Worm (Caenorhabditis elegans) whole organism, mixed stage, embryonic: Measurements from ENCODE around the gene F46H6.5.

Experiments
- M03D4.4 ChIP-seq: sonication (generic microtip); optimal IDR thresholded peaks from 2 replicates; lab custom pipeline; 2017; ENCODE audit warnings: mild to moderate bottlenecking, missing genetic modification characterization, missing compliant biosample characterization
- bed-3 ChIP-seq: fragments of 200-800 bp; sonication (Bioruptor generic); optimal IDR thresholded peaks from 3 replicates; lab custom pipeline; 2018; ENCODE audit warnings: mild to moderate bottlenecking, missing genetic modification characterization, moderate library complexity, missing compliant biosample characterization
- blmp-1 ChIP-seq: fragments of 150-350 bp; optimal IDR thresholded peaks from 2 replicates; lab custom pipeline; 2014; ENCODE audit warnings: missing biosample characterization, missing genetic modification characterization
- ceh-39 ChIP-seq: fragments of 150-350 bp; optimal IDR thresholded peaks from 2 replicates; lab custom pipeline; 2014; ENCODE audit warnings: missing biosample characterization, missing genetic modification characterization
- ceh-43 ChIP-seq: fragments of 200-800 bp; sonication (Bioruptor generic); optimal IDR thresholded peaks from 2 replicates; lab custom pipeline; 2018; ENCODE audit warnings: mild to moderate bottlenecking, missing genetic modification characterization, moderate library complexity, missing compliant biosample characterization
- ceh-83 ChIP-seq: fragments of 200-800 bp; sonication (Bioruptor generic); optimal IDR thresholded peaks from 2 replicates; lab custom pipeline; 2018; ENCODE audit warnings: mild to moderate bottlenecking, missing genetic modification characterization, missing compliant biosample characterization
- ces-1 ChIP-seq: fragments of 150-350 bp; optimal IDR thresholded peaks from 2 replicates; lab custom pipeline; 2014; ENCODE audit warnings: missing biosample characterization, missing genetic modification reagents, missing genetic modification characterization
- cnd-1 ChIP-seq: fragments of 200-800 bp; sonication (Bioruptor generic); optimal IDR thresholded peaks from 2 replicates; lab custom pipeline; 2018; ENCODE audit warnings: mild to moderate bottlenecking, missing genetic modification characterization, missing compliant biosample characterization
- drap-1 ChIP-seq: fragments of 200-800 bp; sonication (Bioruptor generic); optimal IDR thresholded peaks from 3 replicates; lab custom pipeline; 2018; ENCODE audit warnings: mild to moderate bottlenecking, missing genetic modification characterization, missing compliant biosample characterization
- elt-3 ChIP-seq: fragments of 150-350 bp; optimal IDR thresholded peaks from 2 replicates; lab custom pipeline; 2014; ENCODE audit warnings: missing biosample characterization, missing genetic modification characterization
- ham-2 ChIP-seq: fragments of 200-800 bp; sonication (Bioruptor generic); optimal IDR thresholded peaks from 2 replicates; lab custom pipeline; 2018; ENCODE audit warnings: mild to moderate bottlenecking, missing genetic modification characterization, missing compliant biosample characterization
- hlh-1 ChIP-seq: fragments of 150-350 bp; optimal IDR thresholded peaks from 2 replicates; lab custom pipeline; 2014; ENCODE audit warnings: missing biosample characterization, missing genetic modification reagents, missing genetic modification characterization
- lin-13 ChIP-seq: fragments of 150-350 bp; optimal IDR thresholded peaks from 2 replicates; lab custom pipeline; 2014; ENCODE audit warnings: missing biosample characterization, missing genetic modification characterization
- lin-32 ChIP-seq: fragments of 200-800 bp; sonication (Bioruptor generic); optimal IDR thresholded peaks from 2 replicates; lab custom pipeline; 2018; ENCODE audit warnings: mild to moderate bottlenecking, missing genetic modification characterization, missing compliant biosample characterization
- lsy-2 ChIP-seq: fragments of 150-350 bp; optimal IDR thresholded peaks from 2 replicates; lab custom pipeline; 2014; ENCODE audit warnings: missing biosample characterization, missing genetic modification characterization
- mab-5 ChIP-seq: fragments of 150-350 bp; optimal IDR thresholded peaks from 2 replicates; lab custom pipeline; 2014; ENCODE audit warnings: missing biosample characterization, missing genetic modification characterization
- mls-2 ChIP-seq: sonication (generic microtip); optimal IDR thresholded peaks from 2 replicates; lab custom pipeline; 2016; ENCODE audit warnings: mild to moderate bottlenecking, missing genetic modification characterization, moderate library complexity, missing compliant biosample characterization
- nhr-12 ChIP-seq: fragments of 150-350 bp; optimal IDR thresholded peaks from 2 replicates; lab custom pipeline; 2014; ENCODE audit warnings: missing biosample characterization, missing genetic modification characterization
- nhr-2 ChIP-seq: fragments of 150-350 bp; optimal IDR thresholded peaks from 2 replicates; lab custom pipeline; 2014; ENCODE audit warnings: missing biosample characterization, missing genetic modification characterization
- nhr-237 ChIP-seq: fragments of 150-350 bp; optimal IDR thresholded peaks from 2 replicates; lab custom pipeline; 2014; ENCODE audit warnings: missing biosample characterization, missing genetic modification characterization
- nhr-28 ChIP-seq: fragments of 150-350 bp; optimal IDR thresholded peaks from 2 replicates; lab custom pipeline; 2014; ENCODE audit warnings: missing biosample characterization, missing genetic modification characterization
- pha-4 ChIP-seq: fragments of 150-350 bp; optimal IDR thresholded peaks from 2 replicates; lab custom pipeline; 2018; ENCODE audit warnings: missing biosample characterization, missing genetic modification reagents, missing genetic modification characterization
- snpc-4 ChIP-seq: fragments of 150-350 bp; optimal IDR thresholded peaks from 2 replicates; lab custom pipeline; 2014; ENCODE audit warnings: missing biosample characterization, missing genetic modification characterization
- sptf-1 ChIP-seq: sonication (generic microtip); optimal IDR thresholded peaks from 2 replicates; lab custom pipeline; 2017; ENCODE audit warnings: mild to moderate bottlenecking, missing genetic modification characterization, moderate library complexity, missing compliant biosample characterization
- tbx-8 ChIP-seq: fragments of 200-800 bp; sonication (Bioruptor generic); optimal IDR thresholded peaks from 2 replicates; lab custom pipeline; 2018; ENCODE audit warnings: mild to moderate bottlenecking, missing genetic modification characterization, moderate library complexity, missing compliant biosample characterization
- unc-39 ChIP-seq: fragments of 150-350 bp; optimal IDR thresholded peaks from 2 replicates; lab custom pipeline; 2014; ENCODE audit warnings: missing biosample characterization, missing genetic modification characterization

F46H6.5 gene

DNA sequence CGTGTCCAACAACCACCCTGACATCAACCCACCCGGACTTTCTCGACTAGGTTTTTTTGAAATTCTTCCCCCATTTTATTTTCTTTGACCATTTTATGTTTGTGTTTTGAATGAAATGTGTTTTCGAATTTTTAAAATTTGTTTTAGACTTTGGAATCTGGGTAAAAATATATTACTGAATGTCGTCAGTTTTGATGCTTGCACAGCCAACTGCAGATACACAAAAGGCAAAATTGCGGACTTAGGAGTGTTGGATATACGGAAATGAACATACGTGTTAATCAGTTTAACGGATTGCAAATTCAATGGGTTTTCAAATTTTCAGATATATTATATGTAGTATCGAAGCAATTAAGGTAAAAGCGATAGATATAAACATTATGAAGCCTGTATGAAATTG lies 24.8 kb upstream of the F46H6.5 start:
- no peak for TF ChIP-seq mls-2 (tag; lab: Kevin White, UChicago)
- TF ChIP-seq ces-1 (GFP tag; lab: Kevin White, UChicago) = peak; percentile 53

DNA sequence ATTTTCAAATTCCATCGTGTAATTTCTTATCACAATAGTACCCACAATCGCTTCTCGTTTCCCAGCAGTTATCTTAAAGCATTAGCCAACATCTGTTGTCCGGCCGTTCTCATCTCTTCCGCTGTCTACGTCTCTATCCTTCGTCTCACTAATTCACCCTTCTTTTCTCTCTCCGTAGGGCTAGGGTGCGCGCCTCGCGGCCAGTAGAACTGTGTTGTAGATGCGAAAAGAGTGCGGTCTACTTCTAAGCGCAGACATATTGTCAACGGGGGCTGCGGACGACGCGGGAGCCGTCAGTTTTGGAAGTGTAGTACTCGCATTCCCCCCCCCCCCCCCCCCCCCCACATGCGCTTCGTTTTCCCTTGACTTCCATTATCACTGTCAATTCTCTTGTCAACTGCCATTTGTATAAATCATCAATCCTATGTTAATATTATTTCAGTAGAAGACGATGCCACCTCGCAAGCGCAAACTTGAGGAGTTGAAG lies 21.7 kb upstream of the F46H6.5 start, which contains the start of gene spr-3:
Gene spr-3, plus strand, starts transcription at position 437 of the 487 bp plus-strand sequence.
- peak; percentile 20 for TF ChIP-seq pha-4
- no peak for TF ChIP-seq nhr-28 (tag; lab: Kevin White, UChicago)
- peak; percentile 38 for TF ChIP-seq sptf-1 (tag; lab: Kevin White, UChicago)
- TF ChIP-seq snpc-4 (tag; lab: Kevin White, UChicago) = no peak
- peak; percentile 86 for TF ChIP-seq ham-2 (GFP tag; lab: Kevin White, UChicago)
- peak; percentile 18 for TF ChIP-seq ces-1 (GFP tag; lab: Kevin White, UChicago)
- TF ChIP-seq mls-2 (tag; lab: Kevin White, UChicago) = peak; percentile 3
- TF ChIP-seq cnd-1 (tag; lab: Kevin White, UChicago) = peak; percentile 30
- peak; percentile 85 for TF ChIP-seq lin-32 (GFP tag; lab: Kevin White, UChicago)
- no peak for TF ChIP-seq elt-3 (tag; lab: Kevin White, UChicago)
- TF ChIP-seq, all 35 proteins: peak for 7

DNA sequence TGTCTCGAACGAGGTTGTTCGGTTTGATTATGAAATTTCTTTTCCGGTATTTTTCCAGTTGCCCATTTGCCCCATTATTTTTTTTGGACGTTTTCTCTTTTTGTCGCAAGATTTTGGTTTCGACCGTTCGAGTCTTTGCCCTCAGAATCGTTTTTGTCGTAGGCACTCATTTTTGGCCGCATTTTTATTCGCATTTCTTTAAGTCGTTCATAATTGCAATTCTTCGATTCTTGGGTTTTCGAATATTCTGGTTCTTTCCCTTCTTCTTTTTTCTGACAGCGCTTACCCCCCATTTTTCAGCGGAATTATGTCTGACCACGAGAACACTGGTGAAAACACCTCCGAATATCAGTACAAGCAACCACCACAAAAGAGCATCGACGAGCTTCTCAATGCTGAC lies 16.2 kb upstream of the F46H6.5 start, which contains the start of gene rhi-1:
Gene rhi-1, plus strand, starts transcription at position 301 of the 400 bp plus-strand sequence.
- no peak for TF ChIP-seq pha-4
- no peak for TF ChIP-seq mab-5
- no peak for TF ChIP-seq tbx-8 (GFP tag; lab: Kevin White, UChicago)
- TF ChIP-seq, all 35 proteins: peak for 0

DNA sequence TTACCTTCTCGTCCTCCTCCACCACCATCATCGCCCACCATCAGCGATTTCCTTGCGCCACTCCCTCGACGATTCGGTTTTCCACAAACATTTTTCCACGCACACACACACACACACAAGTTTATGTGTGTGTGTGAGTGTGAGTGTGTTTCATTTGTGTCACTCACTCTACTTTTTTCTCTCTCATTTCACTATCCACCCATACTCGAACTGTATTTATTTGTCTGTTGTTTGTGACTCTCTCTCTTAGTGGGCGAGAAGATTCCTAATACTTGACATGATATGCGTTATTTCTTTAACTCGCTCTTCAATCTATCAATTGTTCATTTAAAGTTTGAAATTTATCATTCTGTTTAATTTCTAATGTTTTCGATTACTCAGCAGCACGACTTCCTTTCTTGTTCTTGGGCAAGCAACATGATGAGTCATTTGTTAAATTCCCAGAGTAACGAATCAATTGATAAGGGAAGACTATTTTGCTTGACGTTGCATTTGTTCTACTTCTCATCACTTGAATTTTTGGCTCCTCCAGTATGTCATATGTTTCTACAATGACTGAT lies 15.2 kb upstream of the F46H6.5 start:
- TF ChIP-seq drap-1 (GFP tag; lab: Kevin White, UChicago) (no peak), bed-3 (GFP tag; lab: Kevin White, UChicago) (no peak), lin-13 (no peak)

DNA sequence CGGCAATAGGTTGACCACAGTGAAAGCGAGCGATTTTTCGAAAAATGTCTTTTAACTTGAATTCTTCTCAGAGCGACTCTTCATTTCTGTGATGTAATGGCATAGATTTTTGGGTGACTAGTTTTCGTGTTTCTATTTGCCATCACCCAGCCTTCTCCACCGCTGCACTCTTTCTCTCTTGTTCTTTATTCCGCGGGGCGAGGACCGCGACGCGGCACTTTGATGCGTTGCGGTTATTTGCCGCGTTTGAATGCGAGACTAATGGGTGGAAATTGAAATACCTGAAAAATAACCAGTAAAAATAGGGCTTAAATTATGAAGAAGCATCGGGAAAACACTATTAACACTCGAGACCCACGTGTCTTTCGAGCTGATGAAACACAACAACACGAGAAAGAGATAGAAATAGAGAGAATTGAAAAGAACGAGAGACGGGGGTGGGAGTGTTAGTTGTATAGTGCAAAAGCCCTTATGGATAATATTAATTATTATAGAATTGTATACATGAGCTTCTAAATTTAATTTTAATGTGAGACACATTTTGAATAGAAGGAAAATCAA lies 12.2 kb upstream of the F46H6.5 start, which contains the start of gene dgk-2:
Gene dgk-2, minus strand, starts transcription at position 281 of the 561 bp plus-strand sequence.
- no peak for TF ChIP-seq ceh-83 (GFP tag; lab: Kevin White, UChicago)
- no peak for TF ChIP-seq drap-1 (GFP tag; lab: Kevin White, UChicago)
- no peak for TF ChIP-seq lsy-2 (tag; lab: Kevin White, UChicago)
- no peak for TF ChIP-seq ham-2 (GFP tag; lab: Kevin White, UChicago)
- TF ChIP-seq nhr-28 (tag; lab: Kevin White, UChicago) = no peak
- no peak for TF ChIP-seq nhr-237
- TF ChIP-seq unc-39 (tag; lab: Kevin White, UChicago) = no peak
- no peak for TF ChIP-seq tbx-8 (GFP tag; lab: Kevin White, UChicago)
- peak; percentile 70 for TF ChIP-seq ces-1 (GFP tag; lab: Kevin White, UChicago)
- peak; percentile 41 for TF ChIP-seq sptf-1 (tag; lab: Kevin White, UChicago)
- no peak for TF ChIP-seq M03D4.4 (tag; lab: Kevin White, UChicago)
- peak; percentile 9 for TF ChIP-seq mls-2 (tag; lab: Kevin White, UChicago)
- TF ChIP-seq blmp-1 (tag; lab: Kevin White, UChicago) = no peak

DNA sequence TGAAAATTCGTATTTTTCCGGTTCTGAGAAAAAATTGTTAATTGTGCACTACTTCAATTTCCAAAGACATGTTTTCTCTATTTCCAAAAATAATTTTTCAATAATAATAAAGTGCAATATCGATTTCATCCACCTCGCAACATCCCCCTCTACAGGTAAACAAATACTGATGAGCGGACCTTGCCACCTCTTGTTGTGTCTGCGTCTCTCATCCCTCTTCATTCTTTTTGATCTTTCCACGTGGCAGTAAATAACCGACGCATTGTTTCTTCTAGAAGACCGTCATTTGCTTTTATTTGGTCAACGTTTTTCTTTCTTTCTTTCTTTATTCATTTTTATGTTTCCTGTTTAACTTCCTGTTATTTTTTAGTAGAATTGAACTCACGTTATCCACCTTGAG lies 11.3 kb upstream of the F46H6.5 start:
- TF ChIP-seq cnd-1 (tag; lab: Kevin White, UChicago) (no peak), pha-4 (peak; percentile 1), nhr-2 (tag; lab: Kevin White, UChicago) (peak; percentile 26), ceh-39 (tag; lab: Kevin White, UChicago) (peak; percentile 39), tbx-8 (GFP tag; lab: Kevin White, UChicago) (no peak), nhr-12 (no peak), ceh-43 (no peak)

DNA sequence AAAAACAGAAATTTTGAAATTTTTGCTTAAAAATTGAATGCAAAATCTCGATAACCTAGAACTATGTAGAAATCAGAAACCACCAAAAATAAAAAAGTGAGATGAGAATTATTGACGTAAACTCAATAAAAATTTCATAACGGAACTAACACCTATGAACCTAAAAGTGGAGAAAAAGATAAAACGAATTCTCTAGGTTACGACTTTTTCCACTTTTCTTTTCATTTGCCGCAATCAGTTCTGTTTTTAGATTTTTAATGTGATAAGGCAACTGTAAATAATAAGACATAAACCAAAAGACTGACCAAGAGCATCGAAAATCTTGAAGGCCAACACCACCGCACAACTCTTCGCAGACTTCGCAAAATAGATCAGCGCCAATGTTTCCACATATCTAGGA lies 10.0 kb upstream of the F46H6.5 start:
- TF ChIP-seq lin-13 (no peak), M03D4.4 (tag; lab: Kevin White, UChicago) (no peak), hlh-1 (tag; lab: Kevin White, UChicago) (no peak)
